Fruit fly (Drosophila melanogaster): ENCODE measurements around the gene CG6236.

Gene CG6236

dm6 chr3R:15305246-15305645 lies 22.8 kb downstream of the CG6236 start:
- TF ChIP-seq fkh (GFP tag; optimal IDR thresholded peaks at IDR 0.05) (no peak), CG32006 (GFP tag; optimal IDR thresholded peaks at IDR 0.05) (no peak), CG9139 (GFP tag; optimal IDR thresholded peaks at IDR 0.05) (no peak), CG16779 (tag; optimal IDR thresholded peaks at IDR 0.05) (no peak), dac (GFP tag; optimal IDR thresholded peaks at IDR 0.05) (no peak), CG10669 (GFP tag; optimal IDR thresholded peaks at IDR 0.05) (no peak), esn (GFP tag; optimal IDR thresholded peaks at IDR 0.05) (no peak), Hr39 (GFP tag; optimal IDR thresholded peaks at IDR 0.05) (no peak), CG11762 (GFP tag; optimal IDR thresholded peaks at IDR 0.05; ENCODE audit: insufficient read depth) (no peak), svp (GFP tag) (no peak), CG4318 (GFP tag; optimal IDR thresholded peaks at IDR 0.05) (no peak), CG6854 (GFP tag; optimal IDR thresholded peaks at IDR 0.05) (no peak), CG6792 (GFP tag; optimal IDR thresholded peaks at IDR 0.05) (no peak), Ets21C (GFP tag; optimal IDR thresholded peaks at IDR 0.05) (no peak), CG1621 (tag; optimal IDR thresholded peaks at IDR 0.05) (no peak), net (GFP tag; optimal IDR thresholded peaks at IDR 0.05) (no peak), CG8319 (GFP tag; optimal IDR thresholded peaks at IDR 0.05) (no peak)

dm6 chr3R:15297904-15298303 lies 30.2 kb downstream of the CG6236 start:
- no peak for TF ChIP-seq cyc (GFP tag; optimal IDR thresholded peaks at IDR 0.05)
- TF ChIP-seq vri (GFP tag; optimal IDR thresholded peaks at IDR 0.05): peak; percentile 83

- TF ChIP-seq Hr39 (GFP tag; optimal IDR thresholded peaks at IDR 0.05): no peak
- peak; percentile 42 for TF ChIP-seq vri (GFP tag; optimal IDR thresholded peaks at IDR 0.05)
- no peak for TF ChIP-seq spab (GFP tag; optimal IDR thresholded peaks at IDR 0.05)
- TF ChIP-seq Blimp-1 (GFP tag; optimal IDR thresholded peaks at IDR 0.05): peak; percentile 17
These were observed 34.2 kb downstream of the CG6236 start for dm6 chr3R:15293878-15294350.

DNA sequence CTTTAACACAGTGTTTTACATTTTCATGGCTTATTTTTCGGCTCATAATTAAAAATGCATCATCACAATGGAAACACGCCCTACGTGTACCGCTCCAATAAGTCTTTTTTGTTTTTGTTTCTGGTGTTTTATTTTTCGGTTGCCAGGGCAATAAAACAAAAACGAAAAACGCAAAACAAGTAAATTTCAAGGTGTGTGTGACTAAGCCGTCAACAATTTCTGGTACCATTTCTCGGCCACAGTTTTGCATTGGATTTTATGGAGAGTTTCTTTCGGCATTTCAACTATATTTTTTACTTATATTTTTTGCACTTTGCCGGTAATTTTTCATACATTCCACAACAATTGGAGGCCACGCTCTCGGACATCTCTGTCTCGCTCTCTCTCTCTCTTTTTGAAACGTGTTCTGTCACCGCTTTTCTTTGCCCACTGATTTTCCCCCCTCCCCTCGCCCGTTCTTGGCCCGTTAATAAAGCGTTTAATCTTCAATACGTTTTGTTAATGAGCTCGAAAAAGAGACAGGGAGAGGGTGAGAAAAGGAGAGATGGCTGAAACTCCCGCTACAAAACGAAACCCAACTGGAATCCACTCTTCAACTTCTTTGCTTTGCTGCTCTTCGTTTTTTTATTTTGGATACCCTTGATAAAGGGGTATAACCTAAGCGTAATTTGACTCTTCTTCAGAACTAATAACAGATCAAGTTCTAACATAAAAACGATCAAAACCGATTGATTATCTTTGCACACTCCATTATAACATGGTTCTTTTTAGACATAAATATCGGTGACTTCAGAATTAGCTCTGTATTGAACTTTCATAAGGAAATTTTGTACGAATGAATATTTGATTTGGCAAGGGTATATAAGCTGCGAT lies 34.8 kb downstream of the CG6236 start:
- TF ChIP-seq Ets96B (tag; optimal IDR thresholded peaks at IDR 0.05) (no peak), Eip78C (GFP tag) (peak; percentile 79), dac (GFP tag; optimal IDR thresholded peaks at IDR 0.05) (no peak), Eip93F (GFP tag; optimal IDR thresholded peaks at IDR 0.05) (peak; percentile 18), eg (GFP tag; IDR thresholded peaks at IDR 0.05) (no peak), CG4318 (GFP tag; optimal IDR thresholded peaks at IDR 0.05) (no peak), Blimp-1 (GFP tag; optimal IDR thresholded peaks at IDR 0.05) (peak; percentile 67), CG10631 (GFP tag; optimal IDR thresholded peaks at IDR 0.05) (no peak), CG1621 (tag; optimal IDR thresholded peaks at IDR 0.05) (no peak), CG9139 (GFP tag; optimal IDR thresholded peaks at IDR 0.05) (peak; percentile 1), CG15336 (GFP tag; IDR thresholded peaks at IDR 0.05) (no peak), CG6792 (GFP tag; optimal IDR thresholded peaks at IDR 0.05) (peak; percentile 33), CG16779 (tag; optimal IDR thresholded peaks at IDR 0.05) (no peak), CG3032 (tag; optimal IDR thresholded peaks at IDR 0.05) (no peak), dsx (GFP tag; optimal IDR thresholded peaks at IDR 0.05; ENCODE audit: poor library complexity, severe bottlenecking) (no peak), Sox15 (GFP tag; optimal IDR thresholded peaks at IDR 0.05) (no peak), Eip75B (GFP tag; optimal IDR thresholded peaks at IDR 0.05) (no peak), CG11294 (GFP tag; IDR thresholded peaks at IDR 0.05) (no peak), CG31627 (GFP tag; optimal IDR thresholded peaks at IDR 0.05) (no peak), Lpt (GFP tag; optimal IDR thresholded peaks at IDR 0.05) (no peak), CG6854 (GFP tag; optimal IDR thresholded peaks at IDR 0.05) (no peak), lz (GFP tag; optimal IDR thresholded peaks at IDR 0.05) (peak; percentile 60), Gug (GFP tag; IDR thresholded peaks at IDR 0.05) (no peak), acj6 (GFP tag; optimal IDR thresholded peaks at IDR 0.05) (no peak), OdsH (GFP tag; optimal IDR thresholded peaks at IDR 0.05) (no peak), CG8119 (GFP tag; IDR thresholded peaks at IDR 0.05) (no peak), achi (GFP tag; optimal IDR thresholded peaks at IDR 0.05) (no peak), Met (GFP tag; optimal IDR thresholded peaks at IDR 0.05) (peak; percentile 68), Hr38 (GFP tag; optimal IDR thresholded peaks at IDR 0.05) (no peak), Sox102F (GFP tag; optimal IDR thresholded peaks at IDR 0.05) (peak; percentile 52), CG8319 (GFP tag; optimal IDR thresholded peaks at IDR 0.05) (no peak), CG11762 (GFP tag; optimal IDR thresholded peaks at IDR 0.05; ENCODE audit: insufficient read depth) (no peak), topi (GFP tag; optimal IDR thresholded peaks at IDR 0.05) (peak; percentile 38)
